Fruit fly (Drosophila melanogaster) whole organism, prepupa: ENCODE measurements around the gene CG10029.

ENCODE experiments used
- Blimp-1 ChIP-seq: fragments of 200-800 bp; sonication (Bioruptor generic); optimal IDR thresholded peaks from 3 replicates; lab custom pipeline; 2017; ENCODE audit warnings: missing biosample characterization, missing genetic modification characterization, mild to moderate bottlenecking, moderate library complexity, missing genetic modification reagents
- CG31627 ChIP-seq: fragments of 200-800 bp; sonication (Bioruptor generic); optimal IDR thresholded peaks from 3 replicates; lab custom pipeline; 2016; ENCODE audit warnings: missing biosample characterization, missing genetic modification characterization
- Sox102F ChIP-seq: fragments of 200-800 bp; sonication (Bioruptor generic); optimal IDR thresholded peaks from 2 replicates; lab custom pipeline; 2016; ENCODE audit warnings: missing biosample characterization, mild to moderate bottlenecking, missing genetic modification characterization
- dac ChIP-seq: fragments of 200-800 bp; sonication (Bioruptor generic); optimal IDR thresholded peaks from 2 replicates; lab custom pipeline; 2017; ENCODE audit warnings: missing biosample characterization, mild to moderate bottlenecking, missing genetic modification characterization
- pdm3 ChIP-seq: fragments of 200-800 bp; sonication (Bioruptor generic); optimal IDR thresholded peaks from 3 replicates; lab custom pipeline; 2016; ENCODE audit warnings: missing biosample characterization, missing genetic modification characterization
- topi ChIP-seq: fragments of 200-800 bp; sonication (Bioruptor generic); optimal IDR thresholded peaks from 3 replicates; lab custom pipeline; 2016; ENCODE audit warnings: missing biosample characterization, missing genetic modification characterization

- peak; percentile 61 for TF ChIP-seq dac (GFP tag; lab: Kevin White, UChicago)
- TF ChIP-seq topi = no peak
- peak; percentile 26 for TF ChIP-seq pdm3 (GFP tag; lab: Kevin White, UChicago)
- TF ChIP-seq CG31627 (GFP tag; lab: Kevin White, UChicago) = no peak
- TF ChIP-seq Sox102F = no peak
- TF ChIP-seq Blimp-1 (GFP tag; lab: Kevin White, UChicago) = no peak
These were observed 13.7 kb upstream of the CG10029 start for dm6 chr3R:7330695-7331094.
